Worm (Caenorhabditis elegans) whole organism, L2 larva: ENCODE measurements around the gene lin-37.

Source experiments
- egl-27 ChIP-seq: sonication (generic microtip); optimal IDR thresholded peaks from 3 replicates; lab custom pipeline; 2017; ENCODE audit warnings: missing biosample characterization, missing genetic modification reagents, missing genetic modification characterization
- nhr-25 ChIP-seq: fragments of 150-350 bp; sonication (generic microtip); optimal IDR thresholded peaks from 3 replicates; lab custom pipeline; 2014; ENCODE audit warnings: missing biosample characterization, missing genetic modification characterization

DNA sequence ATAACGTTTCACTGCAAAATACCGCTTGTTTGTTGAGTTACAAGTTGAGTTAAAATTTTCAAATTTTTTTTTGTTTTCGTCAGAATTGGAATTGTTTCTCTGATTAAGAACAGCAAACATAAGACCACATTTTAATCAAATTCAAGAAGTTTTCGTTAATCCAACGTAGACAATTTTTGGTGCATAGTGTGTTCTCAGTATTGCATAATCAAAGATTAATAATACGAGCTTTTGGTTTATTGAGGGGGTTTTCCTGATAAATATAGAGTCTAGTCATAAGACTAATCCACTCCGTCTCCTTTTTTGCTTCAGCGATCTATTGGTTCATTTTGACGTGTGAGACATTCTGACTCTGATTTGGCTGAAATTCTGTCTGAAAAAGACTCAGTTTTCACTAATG is 22.8 kb upstream of the lin-37 start, which contains the start of gene nhr-9:
- TF ChIP-seq nhr-25 (tag; lab: Kevin White, UChicago) (no peak), egl-27 (no peak)
